Fruit fly (Drosophila melanogaster) Kc167 (cell line): ENCODE measurements around the gene Ids.

Experiments
- Sin3A ChIP-seq: fragments of >200 bp; optimal IDR thresholded peaks from 2 replicates; lab custom pipeline; 2018; ENCODE audit warnings: missing external identifiers
- psq ChIP-seq: fragments of >200 bp; optimal IDR thresholded peaks from 2 replicates; lab custom pipeline; 2017; ENCODE audit warnings: missing external identifiers

DNA sequence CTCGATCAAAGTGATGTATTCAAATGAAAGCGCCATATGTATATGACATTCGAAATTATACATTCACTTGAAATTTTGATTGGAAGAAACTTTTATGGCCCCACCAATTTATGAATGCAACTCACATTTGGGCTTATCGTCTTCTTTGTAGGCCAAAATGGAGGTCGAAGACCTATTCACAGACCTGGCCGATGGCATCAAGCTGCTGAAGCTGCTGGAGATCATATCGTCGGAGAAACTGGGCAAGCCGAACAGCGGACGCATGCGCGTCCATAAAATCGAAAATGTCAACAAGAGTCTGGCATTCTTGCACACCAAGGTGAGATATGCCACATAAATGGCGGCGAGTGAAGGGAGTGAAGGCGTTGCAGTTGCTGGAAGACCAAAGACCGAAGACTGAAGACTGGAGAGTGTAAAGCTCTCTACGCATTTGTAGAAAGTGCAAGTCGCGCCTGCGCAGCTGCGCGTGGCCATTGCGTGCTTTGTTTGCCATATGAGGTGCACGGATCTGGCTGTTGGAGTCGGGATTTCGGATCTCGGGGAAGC, 26.2 kb upstream of the Ids start:
- TF ChIP-seq Sin3A (no peak), psq (lab: Kevin White, UChicago) (no peak)
